Worm (Caenorhabditis elegans) whole organism, L1 larva: ENCODE measurements around the gene T07D3.2.

ENCODE experiments used
- Y116A8C.19 ChIP-seq: sonication (generic microtip); optimal IDR thresholded peaks from 2 replicates; lab custom pipeline; 2016; ENCODE audit warnings: missing compliant biosample characterization, missing genetic modification characterization, borderline replicate concordance
- ceh-82 ChIP-seq, 3 experiments: fragments of 150-350 bp in 1 of 3; sonication (generic microtip) in 2 of 3; optimal IDR thresholded peaks; 2 replicates each; lab custom pipeline; 2014 to 2017; ENCODE audit warnings: missing biosample characterization in 3 of 3, missing genetic modification characterization in 3 of 3
- dpl-1 ChIP-seq, 3 experiments: fragments of 150-350 bp in 2 of 3; sonication (generic microtip) in 1 of 3; optimal IDR thresholded peaks; 2 replicates each; lab custom pipeline; 2014 to 2017; ENCODE audit warnings: missing biosample characterization in 3 of 3, missing genetic modification characterization in 3 of 3, missing genetic modification reagents in 3 of 3
- efl-1 ChIP-seq, 4 experiments: fragments of 150-350 bp; optimal IDR thresholded peaks in 3 of 4; peaks in 1 of 4; 1 replicate in 1 of 4; 2 replicates in 3 of 4; lab custom pipeline; 2014; ENCODE audit warnings: missing biosample characterization in 2 of 4, missing genetic modification characterization in 2 of 4, missing genetic modification reagents in 2 of 4
- egl-27 ChIP-seq, 2 experiments: fragments of 150-350 bp in 1 of 2; sonication (generic microtip); optimal IDR thresholded peaks; 3 replicates each; lab custom pipeline; 2017 to 2018; ENCODE audit warnings: missing biosample characterization in 2 of 2, missing genetic modification characterization in 2 of 2, missing genetic modification reagents in 2 of 2
- fkh-8 ChIP-seq: sonication (generic microtip); optimal IDR thresholded peaks from 2 replicates; lab custom pipeline; 2016; ENCODE audit warnings: mild to moderate bottlenecking, missing genetic modification characterization, missing compliant biosample characterization
- hlh-4 ChIP-seq: sonication (generic microtip); optimal IDR thresholded peaks from 2 replicates; lab custom pipeline; 2016; ENCODE audit warnings: mild to moderate bottlenecking, missing genetic modification characterization, missing compliant biosample characterization
- lin-14 ChIP-seq: fragments of 200-800 bp; sonication (Bioruptor generic); optimal IDR thresholded peaks from 2 replicates; lab custom pipeline; 2018; ENCODE audit warnings: mild to moderate bottlenecking, missing genetic modification characterization, moderate library complexity, missing compliant biosample characterization
- lin-15B ChIP-seq: fragments of 150-350 bp; sonication (generic microtip); optimal IDR thresholded peaks from 3 replicates; lab custom pipeline; 2014; ENCODE audit warnings: missing biosample characterization, missing genetic modification characterization
- nhr-20 ChIP-seq: sonication (generic microtip); optimal IDR thresholded peaks from 2 replicates; lab custom pipeline; 2016; ENCODE audit warnings: mild to moderate bottlenecking, missing genetic modification characterization, missing compliant biosample characterization
- nhr-71 ChIP-seq: sonication (generic microtip); optimal IDR thresholded peaks from 2 replicates; lab custom pipeline; 2016; ENCODE audit warnings: mild to moderate bottlenecking, missing genetic modification characterization, moderate library complexity, missing compliant biosample characterization
- snpc-4 ChIP-seq: fragments of 150-350 bp; optimal IDR thresholded peaks from 2 replicates; lab custom pipeline; 2014; ENCODE audit warnings: missing biosample characterization, missing genetic modification characterization
- sox-4 ChIP-seq: sonication (generic microtip); optimal IDR thresholded peaks from 2 replicates; lab custom pipeline; 2016; ENCODE audit warnings: missing genetic modification characterization, missing compliant biosample characterization
- unc-62 ChIP-seq: fragments of 150-350 bp; optimal IDR thresholded peaks from 2 replicates; lab custom pipeline; 2014; ENCODE audit warnings: missing biosample characterization, missing genetic modification reagents, missing genetic modification characterization
- zip-4 ChIP-seq: fragments of 200-800 bp; sonication (Bioruptor generic); optimal IDR thresholded peaks from 2 replicates; lab custom pipeline; 2018; ENCODE audit warnings: mild to moderate bottlenecking, missing genetic modification characterization, moderate library complexity, missing compliant biosample characterization

The T07D3.2 gene

DNA sequence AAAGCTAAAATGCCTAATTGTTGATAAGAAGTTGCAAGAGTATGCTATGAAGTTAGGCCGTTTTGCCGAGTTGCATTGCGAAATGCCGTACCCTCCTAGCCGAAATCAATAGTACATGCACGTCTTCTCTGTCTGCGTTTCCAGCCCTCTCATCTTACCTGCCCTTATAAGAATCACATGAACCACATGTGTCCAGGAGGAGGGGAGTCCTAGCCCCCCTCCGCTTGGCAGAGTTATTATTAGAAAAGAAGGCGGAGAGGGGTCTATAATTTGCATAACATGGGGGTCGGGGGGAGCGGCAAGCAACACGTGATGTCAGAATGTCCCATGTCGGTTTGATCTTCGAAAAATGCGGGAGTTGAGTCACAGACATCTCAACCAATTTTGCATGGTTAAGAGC lies 51.3 kb downstream of the T07D3.2 start:
- no peak for TF ChIP-seq unc-62
- TF ChIP-seq lin-15B (tag; lab: Kevin White, UChicago) = no peak
- TF ChIP-seq lin-14 = peak; percentile 31
- no peak for TF ChIP-seq dpl-1 (GFP tag; optimal IDR thresholded peaks at IDR 0.05; lab: Kevin White, UChicago)
- TF ChIP-seq sox-4 (tag; lab: Kevin White, UChicago) = no peak
- no peak for TF ChIP-seq nhr-20
- no peak for TF ChIP-seq efl-1 (optimal IDR thresholded peaks at IDR 0.05; lab: Kevin White, UChicago)
- peak in 1 of 2 experiments; percentile 59 for TF ChIP-seq efl-1 (GFP tag; optimal IDR thresholded peaks at IDR 0.05 in 1 of 2; lab: Kevin White, UChicago)
- TF ChIP-seq fkh-8 (tag; lab: Kevin White, UChicago) = peak; percentile 9
- TF ChIP-seq Y116A8C.19 (tag; lab: Kevin White, UChicago) = no peak
- TF ChIP-seq hlh-4 (tag; lab: Kevin White, UChicago) = no peak
- TF ChIP-seq snpc-4 (tag; lab: Kevin White, UChicago) = no peak
- no peak for TF ChIP-seq egl-27 (tag; optimal IDR thresholded peaks at IDR 0.05; lab: Kevin White, UChicago)
- TF ChIP-seq ceh-82 (tag; optimal IDR thresholded peaks at IDR 0.05; lab: Kevin White, UChicago) = peak in 1 of 3 experiments; percentile 5
- TF ChIP-seq nhr-71 = no peak
- TF ChIP-seq zip-4 (GFP tag; lab: Kevin White, UChicago) = no peak
